Fruit fly (Drosophila melanogaster) whole organism, embryonic: ENCODE results near the gene gkt.

Experiments
- Abd-B ChIP-seq: fragments of 200-800 bp; sonication (Bioruptor generic); optimal IDR thresholded peaks from 2 replicates; lab custom pipeline; 2018; ENCODE audit warnings: missing biosample characterization, mild to moderate bottlenecking, missing genetic modification characterization, moderate library complexity
- CG12104 ChIP-seq: fragments of 200-800 bp; sonication (Bioruptor generic); optimal IDR thresholded peaks from 3 replicates; lab custom pipeline; 2016; ENCODE audit warnings: missing biosample characterization, missing genetic modification characterization
- CG12659 ChIP-seq: fragments of 200-800 bp; sonication (Bioruptor generic); optimal IDR thresholded peaks from 3 replicates; lab custom pipeline; 2017; ENCODE audit warnings: mild to moderate bottlenecking, missing biosample characterization, missing genetic modification reagents, missing genetic modification characterization
- CG12769 ChIP-seq: fragments of 200-800 bp; sonication (Bioruptor generic); optimal IDR thresholded peaks from 2 replicates; lab custom pipeline; 2019; ENCODE audit warnings: missing biosample characterization, mild to moderate bottlenecking, missing genetic modification characterization, moderate library complexity
- CG13424 ChIP-seq: fragments of 200-800 bp; sonication (Bioruptor generic); optimal IDR thresholded peaks from 2 replicates; lab custom pipeline; 2019; ENCODE audit warnings: missing biosample characterization, mild to moderate bottlenecking, missing genetic modification characterization, moderate library complexity
- CG14667 ChIP-seq: fragments of 200-800 bp; sonication (Bioruptor generic); IDR thresholded peaks from 2 replicates; pipeline ENCODE4 v1.3.6; 2022; ENCODE audit warnings: missing biosample characterization, missing genetic modification characterization
- CG1529 ChIP-seq: fragments of 200-800 bp; sonication (Bioruptor generic); optimal IDR thresholded peaks from 3 replicates; lab custom pipeline; 2018; ENCODE audit warnings: missing biosample characterization, missing genetic modification characterization
- CG16863 ChIP-seq: fragments of 200-800 bp; sonication (Bioruptor generic); optimal IDR thresholded peaks from 3 replicates; lab custom pipeline; 2016; ENCODE audit warnings: missing biosample characterization, missing genetic modification characterization
- CG17385 ChIP-seq: fragments of 200-800 bp; sonication (Bioruptor generic); optimal IDR thresholded peaks from 3 replicates; lab custom pipeline; 2018; ENCODE audit warnings: missing biosample characterization, mild to moderate bottlenecking, missing genetic modification characterization
- CG17568 ChIP-seq: fragments of 200-800 bp; sonication (Bioruptor generic); optimal IDR thresholded peaks from 2 replicates; lab custom pipeline; 2018; ENCODE audit warnings: missing biosample characterization, mild to moderate bottlenecking, missing genetic modification characterization, moderate library complexity
- CG18619 ChIP-seq: fragments of 200-800 bp; sonication (Bioruptor generic); optimal IDR thresholded peaks from 3 replicates; lab custom pipeline; 2017; ENCODE audit warnings: missing biosample characterization, mild to moderate bottlenecking, missing genetic modification characterization
- CG2199 ChIP-seq: fragments of 200-800 bp; sonication (Bioruptor generic); IDR thresholded peaks from 3 replicates; pipeline ENCODE4 v1.3.6; 2022; ENCODE audit warnings: missing biosample characterization, missing genetic modification characterization
- CG2889 ChIP-seq: fragments of 200-800 bp; sonication (Bioruptor generic); IDR thresholded peaks from 3 replicates; pipeline ENCODE4 v1.3.6; 2022; ENCODE audit warnings: missing biosample characterization, missing genetic modification characterization
- CG30020 ChIP-seq: fragments of 200-800 bp; optimal IDR thresholded peaks from 2 replicates; lab custom pipeline; 2019; ENCODE audit warnings: missing biosample characterization, mild to moderate bottlenecking, missing genetic modification characterization, moderate library complexity
- CG3407 ChIP-seq: fragments of 200-800 bp; sonication (Bioruptor generic); optimal IDR thresholded peaks from 2 replicates; lab custom pipeline; 2018; ENCODE audit warnings: missing biosample characterization, mild to moderate bottlenecking, missing genetic modification characterization
- CG3995 ChIP-seq: fragments of 200-800 bp; sonication (Bioruptor generic); optimal IDR thresholded peaks from 3 replicates; lab custom pipeline; 2016; ENCODE audit warnings: missing biosample characterization, missing genetic modification characterization
- CG4328 ChIP-seq: fragments of 200-800 bp; sonication (Bioruptor generic); optimal IDR thresholded peaks from 3 replicates; lab custom pipeline; 2017; ENCODE audit warnings: missing biosample characterization, missing genetic modification reagents, missing genetic modification characterization
- CG6654 ChIP-seq: fragments of 200-800 bp; sonication (Bioruptor generic); optimal IDR thresholded peaks from 2 replicates; lab custom pipeline; 2017; ENCODE audit warnings: missing biosample characterization, mild to moderate bottlenecking, missing genetic modification characterization
- CG6683 ChIP-seq: fragments of 200-800 bp; sonication (Bioruptor generic); optimal IDR thresholded peaks from 2 replicates; lab custom pipeline; 2017; ENCODE audit warnings: missing biosample characterization, mild to moderate bottlenecking, missing genetic modification characterization, missing genetic modification reagents
- Doc2 ChIP-seq: fragments of 200-800 bp; sonication (Bioruptor generic); IDR thresholded peaks from 2 replicates; pipeline ENCODE4 v1.3.6; 2022; ENCODE audit warnings: missing biosample characterization, missing genetic modification characterization
- Doc3 ChIP-seq: fragments of 200-800 bp; sonication (Bioruptor generic); IDR thresholded peaks from 3 replicates; pipeline ENCODE4 v1.3.6; 2022; ENCODE audit warnings: missing biosample characterization, missing genetic modification characterization; ENCODE audit not compliant: partially characterized antibody
- Eip74EF ChIP-seq, 2 experiments: fragments of 200-800 bp in 1 of 2; fragments of >200 bp in 1 of 2; sonication (Bioruptor generic) in 1 of 2; optimal IDR thresholded peaks; 2 replicates each; lab custom pipeline; 2017 to 2019; ENCODE audit warnings: missing biosample characterization in 2 of 2, missing genetic modification characterization in 2 of 2, mild to moderate bottlenecking in 1 of 2, moderate library complexity in 1 of 2
- Ets97D ChIP-seq: fragments of 200-800 bp; sonication (Bioruptor generic); optimal IDR thresholded peaks from 3 replicates; lab custom pipeline; 2016; ENCODE audit warnings: missing biosample characterization, missing genetic modification characterization
- Fer1 ChIP-seq: fragments of 200-800 bp; sonication (Bioruptor generic); optimal IDR thresholded peaks from 2 replicates; lab custom pipeline; 2017; ENCODE audit warnings: missing biosample characterization, mild to moderate bottlenecking, missing genetic modification characterization
- Fer3 ChIP-seq: fragments of 200-800 bp; sonication (Bioruptor generic); optimal IDR thresholded peaks from 2 replicates; lab custom pipeline; 2018; ENCODE audit warnings: missing biosample characterization, mild to moderate bottlenecking, missing genetic modification characterization, moderate library complexity
- Hmr ChIP-seq: fragments of 200-800 bp; sonication (Bioruptor generic); optimal IDR thresholded peaks from 3 replicates; lab custom pipeline; 2017; ENCODE audit warnings: mild to moderate bottlenecking, missing biosample characterization, missing genetic modification reagents, missing genetic modification characterization
- Hr39 ChIP-seq: fragments of >200 bp; optimal IDR thresholded peaks from 2 replicates; lab custom pipeline; 2017
- MBD-R2 ChIP-seq: fragments of 200-800 bp; sonication (Bioruptor generic); IDR thresholded peaks from 2 replicates; pipeline ENCODE4 v1.3.6; 2022; ENCODE audit warnings: missing biosample characterization, missing genetic modification characterization
- Med ChIP-seq: fragments of 200-800 bp; sonication (Bioruptor generic); peaks from one replicate; lab custom pipeline; 2016; ENCODE audit warnings: missing biosample characterization, missing genetic modification characterization, mild to moderate bottlenecking, inconsistent platforms, moderate library complexity
- Nf-YB ChIP-seq: fragments of 200-800 bp; sonication (Bioruptor generic); optimal IDR thresholded peaks from 3 replicates; lab custom pipeline; 2019; ENCODE audit warnings: missing biosample characterization, mild to moderate bottlenecking, missing genetic modification characterization, moderate library complexity
- Ssrp ChIP-seq: fragments of 200-800 bp; sonication (Bioruptor generic); optimal IDR thresholded peaks from 2 replicates; lab custom pipeline; 2018; ENCODE audit warnings: missing biosample characterization, mild to moderate bottlenecking, missing genetic modification characterization, moderate library complexity
- Stat92E ChIP-seq, 3 experiments: fragments of >200 bp in 2 of 3; fragments of 200-800 bp in 1 of 3; sonication (Bioruptor generic) in 1 of 3; optimal IDR thresholded peaks; 2 replicates each; lab custom pipeline; 2017 to 2019; ENCODE audit warnings: missing biosample characterization in 3 of 3, missing genetic modification characterization in 3 of 3, mild to moderate bottlenecking in 1 of 3, moderate library complexity in 1 of 3
- bigmax ChIP-seq: fragments of 200-800 bp; sonication (Bioruptor generic); optimal IDR thresholded peaks from 2 replicates; lab custom pipeline; 2018; ENCODE audit warnings: missing biosample characterization, mild to moderate bottlenecking, missing genetic modification characterization
- br ChIP-seq: fragments of >200 bp; optimal IDR thresholded peaks from 2 replicates; lab custom pipeline; 2017
- cato ChIP-seq: fragments of 200-800 bp; sonication (Bioruptor generic); optimal IDR thresholded peaks from 2 replicates; lab custom pipeline; 2016; ENCODE audit warnings: missing biosample characterization, missing genetic modification characterization, borderline replicate concordance
- eyg ChIP-seq: fragments of 200-800 bp; sonication (Bioruptor generic); optimal IDR thresholded peaks from 3 replicates; lab custom pipeline; 2016; ENCODE audit warnings: missing biosample characterization, missing genetic modification characterization
- ftz-f1 ChIP-seq: fragments of 200-800 bp; sonication (Bioruptor generic); optimal IDR thresholded peaks from 2 replicates; lab custom pipeline; 2016; ENCODE audit warnings: missing biosample characterization, missing genetic modification characterization
- lov ChIP-seq, 2 experiments: fragments of 200-800 bp in 1 of 2; fragments of >200 bp in 1 of 2; sonication (Bioruptor generic) in 1 of 2; IDR thresholded peaks in 1 of 2; optimal IDR thresholded peaks in 1 of 2; 2 replicates in 1 of 2; 3 replicates in 1 of 2; pipeline versions ENCODE4 v1.3.6 to Lab custom; 2017 to 2022; ENCODE audit warnings: missing biosample characterization in 1 of 2, missing genetic modification characterization in 1 of 2
- nau ChIP-seq: fragments of 200-800 bp; sonication (Bioruptor generic); optimal IDR thresholded peaks from 3 replicates; lab custom pipeline; 2017; ENCODE audit warnings: missing biosample characterization, mild to moderate bottlenecking, missing genetic modification characterization, missing genetic modification reagents
- nmo ChIP-seq: fragments of 200-800 bp; sonication (Bioruptor generic); optimal IDR thresholded peaks from 2 replicates; lab custom pipeline; 2018; ENCODE audit warnings: missing biosample characterization, mild to moderate bottlenecking, missing genetic modification characterization, moderate library complexity
- pfk ChIP-seq: fragments of 200-800 bp; sonication (Bioruptor generic); optimal IDR thresholded peaks from 2 replicates; lab custom pipeline; 2018; ENCODE audit warnings: missing biosample characterization, mild to moderate bottlenecking, missing genetic modification characterization, moderate library complexity
- run ChIP-seq: fragments of 200-800 bp; sonication (Bioruptor generic); optimal IDR thresholded peaks from 3 replicates; lab custom pipeline; 2018; ENCODE audit warnings: missing biosample characterization, mild to moderate bottlenecking, missing genetic modification characterization
- sima ChIP-seq: fragments of 200-800 bp; sonication (Bioruptor generic); optimal IDR thresholded peaks from 2 replicates; lab custom pipeline; 2016; ENCODE audit warnings: missing biosample characterization, missing genetic modification characterization
- sna ChIP-seq: fragments of 200-800 bp; sonication (Bioruptor generic); IDR thresholded peaks from 2 replicates; pipeline ENCODE4 v1.3.6; 2022; ENCODE audit warnings: missing biosample characterization, missing genetic modification characterization; ENCODE audit not compliant: partially characterized antibody
- ssp ChIP-seq: fragments of 200-800 bp; sonication (Bioruptor generic); IDR thresholded peaks from 2 replicates; pipeline ENCODE4 v1.3.6; 2022; ENCODE audit warnings: missing biosample characterization, missing genetic modification characterization
- ttk ChIP-seq: fragments of 200-800 bp; sonication (Bioruptor generic); IDR thresholded peaks from 2 replicates; pipeline ENCODE4 v2.1.2; 2022; ENCODE audit warnings: missing biosample characterization, missing genetic modification characterization
- vvl ChIP-seq: fragments of 200-800 bp; sonication (Bioruptor generic); IDR thresholded peaks from 2 replicates; pipeline ENCODE4 v1.3.6; 2022; ENCODE audit warnings: missing biosample characterization, missing genetic modification characterization

gkt gene

dm6 chr2L:3155804-3156203 is 3.9 kb upstream of the gkt start:
- TF ChIP-seq vvl (GFP tag; lab: Robert Waterston, UW): peak; percentile 73; the same call in 1 of the 2 replicates
- TF ChIP-seq CG14667 (GFP tag; lab: Robert Waterston, UW): no peak
- no peak for TF ChIP-seq eyg (GFP tag; lab: Kevin White, UChicago)
- no peak for TF ChIP-seq CG18619 (GFP tag; lab: Kevin White, UChicago)
- TF ChIP-seq Med (GFP tag; lab: Kevin White, UChicago): peak; percentile 54
- TF ChIP-seq CG2889 (GFP tag; lab: Robert Waterston, UW): no peak
- peak; percentile 68 for TF ChIP-seq CG6654 (GFP tag; lab: Kevin White, UChicago)

- TF ChIP-seq CG13424 (tag; lab: Kevin White, UChicago) (peak; percentile 33), Ssrp (tag; lab: Kevin White, UChicago) (no peak), Doc3 (GFP tag; lab: Robert Waterston, UW) (no peak), sima (no peak), CG4328 (no peak), Doc2 (GFP tag; lab: Robert Waterston, UW) (no peak), CG17568 (GFP tag; lab: Kevin White, UChicago) (no peak), ttk (no peak), run (tag; lab: Kevin White, UChicago) (no peak), CG30020 (tag; lab: Kevin White, UChicago) (no peak), ftz-f1 (no peak), bigmax (GFP tag; lab: Kevin White, UChicago) (no peak), nmo (no peak), Ets97D (GFP tag; lab: Kevin White, UChicago) (no peak), CG17385 (GFP tag; lab: Kevin White, UChicago) (no peak), lov (optimal IDR thresholded peaks at IDR 0.05; lab: Kevin White, UChicago) (no peak), lov (GFP tag; IDR thresholded peaks at IDR 0.05; lab: Robert Waterston, UW) (no peak), Abd-B (no peak), Hr39 (lab: Kevin White, UChicago) (no peak), CG12769 (tag; lab: Kevin White, UChicago) (no peak), CG12659 (GFP tag; lab: Kevin White, UChicago) (no peak), CG12104 (GFP tag; lab: Kevin White, UChicago) (no peak), MBD-R2 (GFP tag; lab: Robert Waterston, UW) (no peak), sna (no peak), nau (GFP tag; lab: Kevin White, UChicago) (peak; percentile 7), Nf-YB (GFP tag; lab: Kevin White, UChicago) (peak; percentile 20), Eip74EF (GFP tag; optimal IDR thresholded peaks at IDR 0.05; lab: Kevin White, UChicago) (no peak), CG6683 (GFP tag; lab: Kevin White, UChicago) (no peak), CG3407 (GFP tag; lab: Kevin White, UChicago) (peak; percentile 25), pfk (GFP tag; lab: Kevin White, UChicago) (no peak), Fer1 (GFP tag; lab: Kevin White, UChicago) (peak; percentile 52), Hmr (GFP tag; lab: Kevin White, UChicago) (peak; percentile 24), CG6654 (GFP tag; lab: Kevin White, UChicago) (no peak), CG1529 (GFP tag; lab: Kevin White, UChicago) (no peak), cato (GFP tag; lab: Kevin White, UChicago) (no peak), Stat92E (GFP tag; optimal IDR thresholded peaks at IDR 0.05; lab: Kevin White, UChicago) (no peak), br (lab: Kevin White, UChicago) (no peak), Fer3 (tag; lab: Kevin White, UChicago) (no peak), CG3995 (no peak), CG16863 (GFP tag; lab: Kevin White, UChicago) (no peak), CG2199 (peak; percentile 96), ssp (GFP tag; lab: Robert Waterston, UW) (no peak)
These were observed 1.3 kb upstream of the gkt start for dm6 chr2L:3158260-3159072.
